Worm (Caenorhabditis elegans): Measurements from ENCODE around the gene zip-7.

The zip-7 gene

ce11 chrIV:16491411-16492036 lies 14.0 kb downstream of the zip-7 start (continued):
- TF ChIP-seq arid-1 (GFP tag; conservative IDR thresholded peaks at IDR 0.05) (0 out of 2 replicates have a peak, but pooled peaks have one; percentile 10), ces-1 (GFP tag; optimal IDR thresholded peaks at IDR 0.05) (no peak), F44E2.7 (GFP tag; IDR thresholded peaks at IDR 0.05) (no peak), nhr-76 (tag; optimal IDR thresholded peaks at IDR 0.05) (no peak), ceh-20 (GFP tag; IDR thresholded peaks at IDR 0.05) (no peak), mep-1 (tag; optimal IDR thresholded peaks at IDR 0.05) (peak; percentile 91), lin-29 (GFP tag; IDR thresholded peaks at IDR 0.05) (no peak), nhr-48 (tag; optimal IDR thresholded peaks at IDR 0.05) (no peak), rbr-2 (tag; optimal IDR thresholded peaks at IDR 0.05) (peak; percentile 88), sdz-12 (GFP tag; optimal IDR thresholded peaks at IDR 0.05) (no peak), daf-19 (GFP tag; conservative IDR thresholded peaks at IDR 0.05) (no peak), lin-1 (GFP tag; IDR thresholded peaks at IDR 0.05) (0 out of 2 replicates have a peak, but pooled peaks have one; percentile 21), egl-43 (GFP tag; IDR thresholded peaks at IDR 0.05) (peak; percentile 44; the same call in 1 of the 2 replicates), lin-15B (tag; optimal IDR thresholded peaks at IDR 0.05) (no peak), snpc-4 (tag; optimal IDR thresholded peaks at IDR 0.05) (no peak), ZK337.2 (GFP tag; IDR thresholded peaks at IDR 0.05) (no peak), lin-39 (tag; optimal IDR thresholded peaks at IDR 0.05) (no peak), zag-1 (tag; optimal IDR thresholded peaks at IDR 0.05) (no peak), lin-38 (GFP tag; IDR thresholded peaks at IDR 0.05) (peak; percentile 48), php-3 (GFP tag; IDR thresholded peaks at IDR 0.05) (no peak), hlh-30 (tag; optimal IDR thresholded peaks at IDR 0.05; ENCODE audit: insufficient read depth) (peak; percentile 75), nhr-41 (GFP tag; IDR thresholded peaks at IDR 0.05) (0 out of 2 replicates have a peak, but pooled peaks have one; percentile 30), daf-12 (tag; optimal IDR thresholded peaks at IDR 0.05) (no peak), unc-130 (GFP tag; optimal IDR thresholded peaks at IDR 0.05) (no peak), ztf-11 (tag; optimal IDR thresholded peaks at IDR 0.05) (no peak), nhr-10 (tag; optimal IDR thresholded peaks at IDR 0.05) (peak; percentile 14), nhr-77 (tag; optimal IDR thresholded peaks at IDR 0.05) (peak; percentile 24), nhr-111 (GFP tag; optimal IDR thresholded peaks at IDR 0.05) (no peak), tra-1 (GFP tag; IDR thresholded peaks at IDR 0.05) (peak; percentile 32), jun-1 (tag; optimal IDR thresholded peaks at IDR 0.05) (no peak), F49E8.2 (tag; optimal IDR thresholded peaks at IDR 0.05; ENCODE audit: borderline replicate concordance) (no peak), hif-1 (tag; optimal IDR thresholded peaks at IDR 0.05) (peak; percentile 14 to 94), F10B5.3 (tag; optimal IDR thresholded peaks at IDR 0.05) (no peak), Y5F2A.4 (GFP tag; optimal IDR thresholded peaks at IDR 0.05) (no peak), duxl-1 (tag; optimal IDR thresholded peaks at IDR 0.05; ENCODE audit: poor library complexity) (peak; percentile 65), T20F7.1 (GFP tag; optimal IDR thresholded peaks at IDR 0.05) (no peak), hmg-1.1 (GFP tag; IDR thresholded peaks at IDR 0.05) (peak; percentile 90), daf-8 (GFP tag; IDR thresholded peaks at IDR 0.05) (no peak), unc-62 (GFP tag; optimal IDR thresholded peaks at IDR 0.05 in 1 of 2) (no peak), unc-62 (tag; optimal IDR thresholded peaks at IDR 0.05) (no peak), T26A8.4 (GFP tag; IDR thresholded peaks at IDR 0.05) (peak; percentile 26; the same call in 1 of the 2 replicates), pha-4 (GFP tag; IDR thresholded peaks at IDR 0.05) (peak; percentile 59; the same call in 1 of the 2 replicates), pha-4 (tag; optimal IDR thresholded peaks at IDR 0.05) (no peak), lim-7 (GFP tag; IDR thresholded peaks at IDR 0.05) (no peak), fos-1 (tag; optimal IDR thresholded peaks at IDR 0.05) (no peak), mdl-1 (tag; optimal IDR thresholded peaks at IDR 0.05) (peak; percentile 3 to 74), cey-2 (tag; optimal IDR thresholded peaks at IDR 0.05; ENCODE audit: borderline replicate concordance, insufficient read depth) (no peak), nhr-6 (tag; optimal IDR thresholded peaks at IDR 0.05) (peak; percentile 69), set-16 (GFP tag; IDR thresholded peaks at IDR 0.05) (peak; percentile 33; the same call in 1 of the 2 replicates), aha-1 (tag) (peak; percentile 98), nhr-102 (tag; optimal IDR thresholded peaks at IDR 0.05) (peak; percentile 28)

Data from whole organism, L4 larva.